Fruit fly (Drosophila melanogaster) whole organism, embryonic: Measurements from ENCODE around the gene CG7065.

Experiments used
- Atf3 ChIP-seq: fragments of 200-800 bp; sonication (Bioruptor generic); optimal IDR thresholded peaks from 3 replicates; lab custom pipeline; 2016; ENCODE audit warnings: missing biosample characterization, missing genetic modification characterization
- CG10267 ChIP-seq: fragments of 200-800 bp; sonication (Bioruptor generic); optimal IDR thresholded peaks from 2 replicates; lab custom pipeline; 2018; ENCODE audit warnings: missing biosample characterization, mild to moderate bottlenecking, missing genetic modification characterization, moderate library complexity
- CG10979 ChIP-seq: fragments of 200-800 bp; sonication (Bioruptor generic); optimal IDR thresholded peaks from 2 replicates; lab custom pipeline; 2018; ENCODE audit warnings: missing biosample characterization, mild to moderate bottlenecking, missing genetic modification characterization, moderate library complexity
- CG12071 ChIP-seq: fragments of 200-800 bp; sonication (Bioruptor generic); optimal IDR thresholded peaks from 3 replicates; lab custom pipeline; 2018; ENCODE audit warnings: missing biosample characterization, mild to moderate bottlenecking, missing genetic modification characterization
- CG12391 ChIP-seq: fragments of 200-800 bp; sonication (Bioruptor generic); optimal IDR thresholded peaks from 3 replicates; lab custom pipeline; 2018; ENCODE audit warnings: missing biosample characterization, mild to moderate bottlenecking, missing genetic modification characterization, moderate library complexity
- CG13775 ChIP-seq: fragments of 200-800 bp; sonication (Bioruptor generic); optimal IDR thresholded peaks from 3 replicates; lab custom pipeline; 2017; ENCODE audit warnings: missing biosample characterization, mild to moderate bottlenecking, missing genetic modification characterization
- CG16815 ChIP-seq: fragments of 200-800 bp; sonication (Bioruptor generic); optimal IDR thresholded peaks from 3 replicates; lab custom pipeline; 2017; ENCODE audit warnings: missing biosample characterization, mild to moderate bottlenecking, missing genetic modification characterization
- CG17361 ChIP-seq: fragments of 200-800 bp; sonication (Bioruptor generic); IDR thresholded peaks from 3 replicates; pipeline ENCODE4 v1.3.6; 2022; ENCODE audit warnings: missing biosample characterization, missing genetic modification characterization
- CG2120 ChIP-seq: fragments of 200-800 bp; sonication (Bioruptor generic); optimal IDR thresholded peaks from 3 replicates; lab custom pipeline; 2016; ENCODE audit warnings: missing biosample characterization, missing genetic modification characterization
- CG2889 ChIP-seq: fragments of 200-800 bp; sonication (Bioruptor generic); IDR thresholded peaks from 3 replicates; pipeline ENCODE4 v1.3.6; 2022; ENCODE audit warnings: missing biosample characterization, missing genetic modification characterization
- CG3281 ChIP-seq: fragments of 200-800 bp; sonication (Bioruptor generic); optimal IDR thresholded peaks from 3 replicates; lab custom pipeline; 2017; ENCODE audit warnings: missing biosample characterization, mild to moderate bottlenecking, missing genetic modification characterization
- CG3847 ChIP-seq: fragments of 200-800 bp; sonication (Bioruptor generic); IDR thresholded peaks from 2 replicates; pipeline ENCODE4 v1.3.6; 2022; ENCODE audit warnings: missing biosample characterization, missing genetic modification characterization
- CG4282 ChIP-seq: fragments of 200-800 bp; sonication (Bioruptor generic); optimal IDR thresholded peaks from 2 replicates; lab custom pipeline; 2016; ENCODE audit warnings: missing biosample characterization, missing genetic modification characterization
- CG4328 ChIP-seq: fragments of 200-800 bp; sonication (Bioruptor generic); optimal IDR thresholded peaks from 3 replicates; lab custom pipeline; 2017; ENCODE audit warnings: missing biosample characterization, missing genetic modification reagents, missing genetic modification characterization
- CG7556 ChIP-seq: fragments of 200-800 bp; sonication (Bioruptor generic); optimal IDR thresholded peaks from 2 replicates; lab custom pipeline; 2017; ENCODE audit warnings: missing biosample characterization, mild to moderate bottlenecking, missing genetic modification characterization
- CG7745 ChIP-seq: fragments of 200-800 bp; sonication (Bioruptor generic); optimal IDR thresholded peaks from 2 replicates; lab custom pipeline; 2018; ENCODE audit warnings: missing biosample characterization, mild to moderate bottlenecking, missing genetic modification characterization, moderate library complexity
- CG8290 ChIP-seq, 3 experiments: fragments of 200-800 bp; sonication (Bioruptor generic); optimal IDR thresholded peaks; 2 replicates each; lab custom pipeline; 2016 to 2019; ENCODE audit warnings: missing biosample characterization in 3 of 3, missing genetic modification characterization in 3 of 3, mild to moderate bottlenecking in 2 of 3, moderate library complexity in 1 of 3
- CG8944 ChIP-seq: fragments of 200-800 bp; sonication (Bioruptor generic); optimal IDR thresholded peaks from 3 replicates; lab custom pipeline; 2016; ENCODE audit warnings: missing biosample characterization, missing genetic modification characterization
- CG9797 ChIP-seq: fragments of 200-800 bp; sonication (Bioruptor generic); optimal IDR thresholded peaks from 3 replicates; lab custom pipeline; 2018; ENCODE audit warnings: missing biosample characterization, mild to moderate bottlenecking, missing genetic modification characterization
- CG9817 ChIP-seq: fragments of 200-800 bp; sonication (Bioruptor generic); optimal IDR thresholded peaks from 2 replicates; lab custom pipeline; 2018; ENCODE audit warnings: missing biosample characterization, mild to moderate bottlenecking, missing genetic modification characterization, moderate library complexity
- Dad ChIP-seq: fragments of 200-800 bp; sonication (Bioruptor generic); optimal IDR thresholded peaks from 3 replicates; lab custom pipeline; 2016; ENCODE audit warnings: missing biosample characterization, missing genetic modification characterization
- E2f1 ChIP-seq: fragments of 200-800 bp; sonication (Bioruptor generic); IDR thresholded peaks from 2 replicates; pipeline ENCODE4 v1.3.6; 2022; ENCODE audit warnings: missing biosample characterization, missing genetic modification characterization
- Fer3 ChIP-seq: fragments of 200-800 bp; sonication (Bioruptor generic); optimal IDR thresholded peaks from 2 replicates; lab custom pipeline; 2018; ENCODE audit warnings: missing biosample characterization, mild to moderate bottlenecking, missing genetic modification characterization, moderate library complexity
- HmgZ ChIP-seq: fragments of 200-800 bp; sonication (Bioruptor generic); optimal IDR thresholded peaks from 2 replicates; lab custom pipeline; 2018; ENCODE audit warnings: missing biosample characterization, mild to moderate bottlenecking, missing genetic modification characterization
- MBD-R2 ChIP-seq: fragments of 200-800 bp; sonication (Bioruptor generic); IDR thresholded peaks from 2 replicates; pipeline ENCODE4 v1.3.6; 2022; ENCODE audit warnings: missing biosample characterization, missing genetic modification characterization
- Oli ChIP-seq: fragments of 200-800 bp; sonication (Bioruptor generic); optimal IDR thresholded peaks from 2 replicates; lab custom pipeline; 2018; ENCODE audit warnings: missing biosample characterization, mild to moderate bottlenecking, missing genetic modification characterization, moderate library complexity
- Ptx1 ChIP-seq: fragments of 200-800 bp; sonication (Bioruptor generic); IDR thresholded peaks from 2 replicates; pipeline ENCODE4 v1.3.6; 2022; ENCODE audit warnings: missing biosample characterization, missing genetic modification characterization
- Stat92E ChIP-seq, 3 experiments: fragments of >200 bp in 2 of 3; fragments of 200-800 bp in 1 of 3; sonication (Bioruptor generic) in 1 of 3; optimal IDR thresholded peaks; 2 replicates each; lab custom pipeline; 2017 to 2019; ENCODE audit warnings: missing biosample characterization in 3 of 3, missing genetic modification characterization in 3 of 3, mild to moderate bottlenecking in 1 of 3, moderate library complexity in 1 of 3
- ara ChIP-seq: fragments of 200-800 bp; sonication (Bioruptor generic); IDR thresholded peaks from 2 replicates; pipeline ENCODE4 v1.3.6; 2022; ENCODE audit warnings: missing biosample characterization, missing genetic modification characterization
- da ChIP-seq: fragments of 200-800 bp; sonication (Bioruptor generic); optimal IDR thresholded peaks from 2 replicates; lab custom pipeline; 2016; ENCODE audit warnings: missing biosample characterization, missing genetic modification characterization
- fd102C ChIP-seq: fragments of 200-800 bp; sonication (Bioruptor generic); optimal IDR thresholded peaks from 2 replicates; lab custom pipeline; 2018; ENCODE audit warnings: missing biosample characterization, mild to moderate bottlenecking, missing genetic modification characterization, moderate library complexity
- fd64A ChIP-seq: fragments of 200-800 bp; sonication (Bioruptor generic); optimal IDR thresholded peaks from 3 replicates; lab custom pipeline; 2018; ENCODE audit warnings: missing biosample characterization, mild to moderate bottlenecking, missing genetic modification characterization
- fd96Cb ChIP-seq: fragments of 200-800 bp; sonication (Bioruptor generic); optimal IDR thresholded peaks from 2 replicates; lab custom pipeline; 2018; ENCODE audit warnings: missing biosample characterization, mild to moderate bottlenecking, missing genetic modification characterization, moderate library complexity
- fu2 ChIP-seq: fragments of 200-800 bp; sonication (Bioruptor generic); optimal IDR thresholded peaks from 2 replicates; lab custom pipeline; 2016; ENCODE audit warnings: missing biosample characterization, missing genetic modification characterization
- hkb ChIP-seq, 2 experiments: fragments of 200-800 bp in 1 of 2; fragments of >200 bp in 1 of 2; sonication (Bioruptor generic) in 1 of 2; IDR thresholded peaks in 1 of 2; optimal IDR thresholded peaks in 1 of 2; 2 replicates each; pipeline versions ENCODE4 v1.3.6 to Lab custom; 2017 to 2022; ENCODE audit warnings: missing biosample characterization in 1 of 2, missing genetic modification characterization in 1 of 2
- klu ChIP-seq: fragments of 200-800 bp; sonication (Bioruptor generic); IDR thresholded peaks from 2 replicates; pipeline ENCODE4 v1.3.6; 2022; ENCODE audit warnings: missing biosample characterization, missing genetic modification characterization
- luna ChIP-seq: fragments of 200-800 bp; sonication (Bioruptor generic); optimal IDR thresholded peaks from 2 replicates; lab custom pipeline; 2016; ENCODE audit warnings: missing biosample characterization, missing genetic modification characterization
- mirr ChIP-seq: fragments of 200-800 bp; sonication (Bioruptor generic); optimal IDR thresholded peaks from 3 replicates; lab custom pipeline; 2018; ENCODE audit warnings: missing biosample characterization, mild to moderate bottlenecking, missing genetic modification characterization
- nau ChIP-seq: fragments of 200-800 bp; sonication (Bioruptor generic); optimal IDR thresholded peaks from 3 replicates; lab custom pipeline; 2017; ENCODE audit warnings: missing biosample characterization, mild to moderate bottlenecking, missing genetic modification characterization, missing genetic modification reagents
- onecut ChIP-seq: fragments of 200-800 bp; sonication (Bioruptor generic); IDR thresholded peaks from 2 replicates; pipeline ENCODE4 v1.3.6; 2022; ENCODE audit warnings: missing biosample characterization, missing genetic modification characterization
- pros ChIP-seq: fragments of 200-800 bp; sonication (Bioruptor generic); optimal IDR thresholded peaks from 3 replicates; lab custom pipeline; 2019; ENCODE audit warnings: missing biosample characterization, mild to moderate bottlenecking, missing genetic modification characterization, moderate library complexity
- pzg ChIP-seq: fragments of 200-800 bp; sonication (Bioruptor generic); optimal IDR thresholded peaks from 3 replicates; lab custom pipeline; 2018; ENCODE audit warnings: missing biosample characterization, mild to moderate bottlenecking, missing genetic modification characterization, moderate library complexity
- ranshi ChIP-seq: fragments of 200-800 bp; sonication (Bioruptor generic); IDR thresholded peaks from 2 replicates; pipeline ENCODE4 v1.3.6; 2022; ENCODE audit warnings: missing biosample characterization, missing genetic modification characterization
- slbo ChIP-seq: fragments of 200-800 bp; sonication (Bioruptor generic); IDR thresholded peaks from 2 replicates; pipeline ENCODE4 v1.3.6; 2022; ENCODE audit warnings: missing biosample characterization, missing genetic modification characterization
- slou ChIP-seq: fragments of 200-800 bp; sonication (Bioruptor generic); optimal IDR thresholded peaks from 3 replicates; lab custom pipeline; 2016; ENCODE audit warnings: missing biosample characterization, missing genetic modification characterization
- stwl ChIP-seq: fragments of 200-800 bp; sonication (Bioruptor generic); optimal IDR thresholded peaks from 3 replicates; lab custom pipeline; 2018; ENCODE audit warnings: missing biosample characterization, mild to moderate bottlenecking, missing genetic modification characterization, moderate library complexity
- tio ChIP-seq: fragments of 200-800 bp; sonication (Bioruptor generic); optimal IDR thresholded peaks from 2 replicates; lab custom pipeline; 2017; ENCODE audit warnings: missing biosample characterization, missing genetic modification characterization, inconsistent platforms
- tna ChIP-seq: fragments of 200-800 bp; sonication (Bioruptor generic); IDR thresholded peaks from 2 replicates; pipeline ENCODE4 v1.3.6; 2022; ENCODE audit warnings: missing biosample characterization, missing genetic modification characterization; ENCODE audit not compliant: partially characterized antibody
- unc-4 ChIP-seq: fragments of 200-800 bp; sonication (Bioruptor generic); IDR thresholded peaks from 2 replicates; pipeline ENCODE4 v1.3.6; 2022; ENCODE audit warnings: missing biosample characterization, missing genetic modification characterization; ENCODE audit not compliant: partially characterized antibody

The CG7065 gene

dm6 chrX:9156388-9156823, 14.1 kb downstream of the CG7065 start, which contains the start of gene His3.3B (continued):
- no peak for TF ChIP-seq Fer3 (tag; lab: Kevin White, UChicago)
- TF ChIP-seq Dad (GFP tag; lab: Kevin White, UChicago), result peak; percentile 1
- no peak for TF ChIP-seq CG7556 (GFP tag; lab: Kevin White, UChicago)
- no peak for TF ChIP-seq Ptx1
- no peak for TF ChIP-seq fd96Cb (tag; lab: Kevin White, UChicago)
- TF ChIP-seq CG3847 (GFP tag; lab: Robert Waterston, UW), result 0 out of 2 replicates have a peak, but pooled peaks have one; percentile 14
- TF ChIP-seq hkb (optimal IDR thresholded peaks at IDR 0.05; lab: Kevin White, UChicago), result no peak
- TF ChIP-seq hkb (GFP tag; IDR thresholded peaks at IDR 0.05; lab: Robert Waterston, UW), result no peak; the same call in 1 of the 2 replicates
- TF ChIP-seq CG10267, result peak; percentile 47
- TF ChIP-seq CG8290 (GFP tag; optimal IDR thresholded peaks at IDR 0.05; lab: Kevin White, UChicago), result no peak
- TF ChIP-seq CG8290 (tag; optimal IDR thresholded peaks at IDR 0.05; lab: Kevin White, UChicago), result peak in 1 of 2 experiments; percentile 48
- no peak for TF ChIP-seq luna (GFP tag; lab: Kevin White, UChicago)
- TF ChIP-seq Oli (tag; lab: Kevin White, UChicago), result no peak
- no peak for TF ChIP-seq CG10979 (tag; lab: Kevin White, UChicago)
- TF ChIP-seq CG8944 (GFP tag; lab: Kevin White, UChicago), result no peak
- TF ChIP-seq fd102C (GFP tag; lab: Kevin White, UChicago), result no peak
- TF ChIP-seq CG17361, result no peak
- TF ChIP-seq ara (GFP tag; lab: Robert Waterston, UW), result no peak
- TF ChIP-seq mirr (GFP tag; lab: Kevin White, UChicago), result peak; percentile 21
- TF ChIP-seq onecut (GFP tag; lab: Robert Waterston, UW), result no peak
- no peak for TF ChIP-seq CG16815 (GFP tag; lab: Kevin White, UChicago)
- no peak for TF ChIP-seq CG12071 (GFP tag; lab: Kevin White, UChicago)
- peak; percentile 22 for TF ChIP-seq HmgZ (tag; lab: Kevin White, UChicago)
- no peak for TF ChIP-seq pros
- peak; percentile 33 for TF ChIP-seq CG4282 (GFP tag; lab: Kevin White, UChicago)
- no peak for TF ChIP-seq Atf3
- no peak for TF ChIP-seq da (GFP tag; lab: Kevin White, UChicago)
- TF ChIP-seq fd64A (GFP tag; lab: Kevin White, UChicago), result no peak
- TF ChIP-seq slbo (GFP tag; lab: Robert Waterston, UW), result no peak
- peak; percentile 44 for TF ChIP-seq CG9797 (GFP tag; lab: Kevin White, UChicago)
- no peak for TF ChIP-seq CG2120 (GFP tag; lab: Kevin White, UChicago)
- TF ChIP-seq tio, result no peak
- no peak for TF ChIP-seq CG2889 (GFP tag; lab: Robert Waterston, UW)
- TF ChIP-seq MBD-R2 (GFP tag; lab: Robert Waterston, UW), result no peak
- no peak for TF ChIP-seq CG3281 (GFP tag; lab: Kevin White, UChicago)
- no peak for TF ChIP-seq E2f1 (GFP tag; lab: Robert Waterston, UW)
- no peak for TF ChIP-seq CG9817 (tag; lab: Kevin White, UChicago)
- TF ChIP-seq tna (GFP tag; lab: Robert Waterston, UW), result no peak
- peak; percentile 1 for TF ChIP-seq nau
- no peak for TF ChIP-seq slou (GFP tag; lab: Kevin White, UChicago)
- no peak for TF ChIP-seq klu (GFP tag; lab: Robert Waterston, UW)
- TF ChIP-seq CG12391, result no peak
- TF ChIP-seq ranshi, result no peak
- TF ChIP-seq stwl (tag; lab: Kevin White, UChicago), result peak; percentile 40
- no peak for TF ChIP-seq CG13775 (GFP tag; lab: Kevin White, UChicago)
- TF ChIP-seq unc-4 (GFP tag; lab: Robert Waterston, UW), result peak; percentile 48
- peak in 1 of 3 experiments; percentile 59 for TF ChIP-seq Stat92E (GFP tag; optimal IDR thresholded peaks at IDR 0.05; lab: Kevin White, UChicago)
- peak; percentile 80 for TF ChIP-seq fu2 (GFP tag; lab: Kevin White, UChicago)
- no peak for TF ChIP-seq CG4328 (GFP tag; lab: Kevin White, UChicago)
- peak; percentile 74 for TF ChIP-seq pzg (GFP tag; lab: Kevin White, UChicago)
- TF ChIP-seq CG7745 (tag; lab: Kevin White, UChicago), result no peak
